Fruit fly (Drosophila melanogaster) whole organism, adult: ENCODE results near the gene Ttc19.
A peak's percentile ranks its signal among the peaks of the same experiment; 100 is the strongest.

Experiments
- CG11617 ChIP-seq: fragments of 200-800 bp; sonication (Bioruptor generic); optimal IDR thresholded peaks from 2 replicates; lab custom pipeline; 2017; ENCODE audit warnings: mild to moderate bottlenecking, missing biosample characterization, missing genetic modification reagents, missing genetic modification characterization
- CG12768 ChIP-seq: fragments of 200-800 bp; sonication (Bioruptor generic); optimal IDR thresholded peaks from 2 replicates; lab custom pipeline; 2017; ENCODE audit warnings: missing biosample characterization, missing genetic modification characterization, mild to moderate bottlenecking, moderate library complexity, missing genetic modification reagents
- CG14711 ChIP-seq: fragments of 200-800 bp; sonication (Bioruptor generic); optimal IDR thresholded peaks from 2 replicates; lab custom pipeline; 2018; ENCODE audit warnings: missing biosample characterization, mild to moderate bottlenecking, missing genetic modification characterization, moderate library complexity
- CG1620 ChIP-seq: fragments of 200-800 bp; sonication (Bioruptor generic); optimal IDR thresholded peaks from 2 replicates; lab custom pipeline; 2016; ENCODE audit warnings: missing biosample characterization, missing genetic modification characterization
- CG33017 ChIP-seq: fragments of 200-800 bp; sonication (Bioruptor generic); optimal IDR thresholded peaks from 2 replicates; lab custom pipeline; 2018; ENCODE audit warnings: missing biosample characterization, mild to moderate bottlenecking, missing genetic modification characterization, moderate library complexity
- CG5204 ChIP-seq: fragments of 200-800 bp; sonication (Bioruptor generic); optimal IDR thresholded peaks from 2 replicates; lab custom pipeline; 2016; ENCODE audit warnings: missing biosample characterization, missing genetic modification characterization
- CG7045 ChIP-seq: fragments of 200-800 bp; sonication (Bioruptor generic); optimal IDR thresholded peaks from 2 replicates; lab custom pipeline; 2017; ENCODE audit warnings: missing biosample characterization, mild to moderate bottlenecking, missing genetic modification characterization
- CG7101 ChIP-seq: fragments of 200-800 bp; sonication (Bioruptor generic); optimal IDR thresholded peaks from 2 replicates; lab custom pipeline; 2018; ENCODE audit warnings: missing biosample characterization, mild to moderate bottlenecking, missing genetic modification characterization, moderate library complexity
- Clk ChIP-seq: fragments of 200-800 bp; sonication (Bioruptor generic); optimal IDR thresholded peaks from 2 replicates; lab custom pipeline; 2017; ENCODE audit warnings: missing biosample characterization, missing genetic modification characterization
- Crg-1 ChIP-seq: fragments of 200-800 bp; sonication (Bioruptor generic); optimal IDR thresholded peaks from 2 replicates; lab custom pipeline; 2016; ENCODE audit warnings: missing biosample characterization, missing genetic modification characterization
- Hr96 ChIP-seq: fragments of 200-800 bp; sonication (Bioruptor generic); optimal IDR thresholded peaks from 2 replicates; lab custom pipeline; 2016; ENCODE audit warnings: missing biosample characterization, missing genetic modification characterization
- Mnt ChIP-seq: fragments of 200-800 bp; sonication (Bioruptor generic); optimal IDR thresholded peaks from 2 replicates; lab custom pipeline; 2016; ENCODE audit warnings: missing biosample characterization, mild to moderate bottlenecking, missing genetic modification characterization
- bab1 ChIP-seq: fragments of 200-800 bp; sonication (Bioruptor generic); optimal IDR thresholded peaks from 3 replicates; lab custom pipeline; 2019; ENCODE audit warnings: missing biosample characterization, mild to moderate bottlenecking, missing genetic modification characterization, moderate library complexity
- cic ChIP-seq: fragments of 200-800 bp; sonication (Bioruptor generic); optimal IDR thresholded peaks from 2 replicates; lab custom pipeline; 2017; ENCODE audit warnings: missing biosample characterization, mild to moderate bottlenecking, missing genetic modification characterization, moderate library complexity
- cnc ChIP-seq, 2 experiments: fragments of >200 bp; optimal IDR thresholded peaks; 2 replicates each; lab custom pipeline; 2017
- kay ChIP-seq: fragments of 200-800 bp; sonication (Bioruptor generic); peaks from one replicate; lab custom pipeline; 2016; ENCODE audit warnings: missing biosample characterization, missing genetic modification characterization, borderline replicate concordance
- ovo ChIP-seq: fragments of 200-800 bp; sonication (Bioruptor generic); optimal IDR thresholded peaks from 2 replicates; lab custom pipeline; 2016; ENCODE audit warnings: missing biosample characterization, missing genetic modification characterization
- pad ChIP-seq: fragments of 200-800 bp; sonication (Bioruptor generic); optimal IDR thresholded peaks from 3 replicates; lab custom pipeline; 2017; ENCODE audit warnings: missing biosample characterization, missing genetic modification characterization, mild to moderate bottlenecking, moderate library complexity, missing genetic modification reagents
- tj ChIP-seq: fragments of 200-800 bp; sonication (Bioruptor generic); optimal IDR thresholded peaks from 3 replicates; lab custom pipeline; 2017; ENCODE audit warnings: missing biosample characterization, mild to moderate bottlenecking, missing genetic modification characterization, moderate library complexity
- toe ChIP-seq: fragments of 200-800 bp; sonication (Bioruptor generic); optimal IDR thresholded peaks from 2 replicates; lab custom pipeline; 2016; ENCODE audit warnings: missing biosample characterization, missing genetic modification characterization

Gene Ttc19

DNA sequence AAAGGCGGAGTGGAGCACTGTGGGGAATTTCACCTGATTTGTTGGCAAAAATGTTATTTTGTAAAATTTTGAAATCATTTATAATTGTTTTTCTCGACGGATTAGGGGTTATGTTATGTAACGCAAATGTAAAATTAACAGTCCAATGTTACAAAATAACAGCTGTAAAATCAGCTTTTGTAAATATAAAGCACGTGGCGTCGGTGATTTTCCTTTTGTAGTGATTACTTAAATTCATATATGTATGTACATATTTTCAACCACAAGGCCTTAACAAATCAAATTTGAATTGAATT lies 22.8 kb downstream of the Ttc19 start, which contains the start of gene CG15172:
TSS of gene CG15172 (plus strand) at position 197 of the 296 bp plus-strand sequence.
- TF ChIP-seq CG33017 (tag; lab: Kevin White, UChicago) (no peak), CG14711 (tag; lab: Kevin White, UChicago) (no peak), CG11617 (GFP tag; lab: Kevin White, UChicago) (no peak), cnc (optimal IDR thresholded peaks at IDR 0.05; lab: Kevin White, UChicago) (no peak), tj (GFP tag; lab: Kevin White, UChicago) (no peak), Clk (GFP tag; lab: Kevin White, UChicago) (no peak), Hr96 (GFP tag; lab: Kevin White, UChicago) (no peak), CG7101 (tag; lab: Kevin White, UChicago) (no peak), CG7045 (GFP tag; lab: Kevin White, UChicago) (no peak), bab1 (GFP tag; lab: Kevin White, UChicago) (no peak), toe (GFP tag; lab: Kevin White, UChicago) (no peak), CG5204 (GFP tag; lab: Kevin White, UChicago) (no peak), Mnt (no peak), Crg-1 (GFP tag; lab: Kevin White, UChicago) (no peak), cic (no peak), CG12768 (GFP tag; lab: Kevin White, UChicago) (no peak), CG1620 (no peak), kay (no peak), ovo (no peak)

- TF ChIP-seq tj (GFP tag; lab: Kevin White, UChicago) (peak; percentile 1), CG33017 (tag; lab: Kevin White, UChicago) (peak; percentile 80), CG7101 (tag; lab: Kevin White, UChicago) (peak; percentile 72), CG7045 (GFP tag; lab: Kevin White, UChicago) (peak; percentile 74), pad (GFP tag; lab: Kevin White, UChicago) (peak; percentile 40), toe (GFP tag; lab: Kevin White, UChicago) (no peak), cic (no peak), Mnt (peak; percentile 0), CG12768 (GFP tag; lab: Kevin White, UChicago) (peak; percentile 45), CG14711 (tag; lab: Kevin White, UChicago) (peak; percentile 9), bab1 (GFP tag; lab: Kevin White, UChicago) (no peak), Hr96 (GFP tag; lab: Kevin White, UChicago) (no peak), CG5204 (GFP tag; lab: Kevin White, UChicago) (peak; percentile 49), Crg-1 (GFP tag; lab: Kevin White, UChicago) (no peak), ovo (no peak), kay (peak; percentile 54), cnc (optimal IDR thresholded peaks at IDR 0.05; lab: Kevin White, UChicago) (no peak), CG1620 (no peak), Clk (GFP tag; lab: Kevin White, UChicago) (peak; percentile 64), CG11617 (GFP tag; lab: Kevin White, UChicago) (peak; percentile 71)
Observed at dm6 chr2L:19021278-19022220, 23.4 kb downstream of the Ttc19 start.

- TF ChIP-seq bab1 (GFP tag; lab: Kevin White, UChicago) (no peak), cnc (optimal IDR thresholded peaks at IDR 0.05; lab: Kevin White, UChicago) (no peak), CG33017 (tag; lab: Kevin White, UChicago) (no peak), CG7101 (tag; lab: Kevin White, UChicago) (no peak), CG5204 (GFP tag; lab: Kevin White, UChicago) (no peak), kay (no peak), Mnt (no peak), Hr96 (GFP tag; lab: Kevin White, UChicago) (no peak), Clk (GFP tag; lab: Kevin White, UChicago) (no peak), tj (GFP tag; lab: Kevin White, UChicago) (no peak), pad (GFP tag; lab: Kevin White, UChicago) (no peak), cic (no peak)
Observed at dm6 chr2L:19019640-19020039, 25.3 kb downstream of the Ttc19 start.

dm6 chr2L:19019160-19019592 lies 25.8 kb downstream of the Ttc19 start:
- no peak for TF ChIP-seq CG7045 (GFP tag; lab: Kevin White, UChicago)
- TF ChIP-seq CG5204 (GFP tag; lab: Kevin White, UChicago) = peak; percentile 53

DNA sequence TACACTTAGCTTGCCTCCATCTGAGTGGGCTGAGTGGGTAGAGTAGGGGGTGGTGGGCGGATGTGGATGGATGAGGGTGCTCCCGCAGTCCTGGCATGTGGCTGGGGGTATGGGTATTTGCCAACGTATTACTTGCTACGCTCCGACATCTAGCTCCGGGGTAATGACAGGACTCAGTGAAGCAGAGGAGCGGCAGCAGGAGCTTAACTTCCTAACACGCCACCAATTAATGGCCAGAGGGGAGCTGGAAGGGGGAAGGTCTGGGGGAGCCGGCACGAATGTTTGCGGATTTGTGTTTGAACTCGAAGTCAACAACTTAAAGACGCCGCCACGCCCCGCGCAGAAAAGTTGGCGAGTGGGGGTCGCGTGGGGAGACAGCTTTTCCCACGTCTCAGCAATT lies 26.7 kb downstream of the Ttc19 start:
- TF ChIP-seq pad (GFP tag; lab: Kevin White, UChicago) = no peak
- TF ChIP-seq CG7045 (GFP tag; lab: Kevin White, UChicago) = no peak
- no peak for TF ChIP-seq CG14711 (tag; lab: Kevin White, UChicago)
- no peak for TF ChIP-seq CG11617 (GFP tag; lab: Kevin White, UChicago)
- no peak for TF ChIP-seq CG1620
- TF ChIP-seq kay = no peak
- TF ChIP-seq tj (GFP tag; lab: Kevin White, UChicago) = no peak
- TF ChIP-seq Clk (GFP tag; lab: Kevin White, UChicago) = no peak
- no peak for TF ChIP-seq toe (GFP tag; lab: Kevin White, UChicago)
- TF ChIP-seq cnc (optimal IDR thresholded peaks at IDR 0.05; lab: Kevin White, UChicago) = no peak
- no peak for TF ChIP-seq CG12768 (GFP tag; lab: Kevin White, UChicago)
- TF ChIP-seq CG33017 (tag; lab: Kevin White, UChicago) = no peak
- no peak for TF ChIP-seq cic
- TF ChIP-seq Crg-1 (GFP tag; lab: Kevin White, UChicago) = no peak
